Worm (Caenorhabditis elegans): Measurements from ENCODE around the gene sel-15.

ce11 chrIII:724819-725218 lies 28.5 kb upstream of the sel-15 start, which contains the start of gene flp-24:
- TF ChIP-seq elt-3 (tag; optimal IDR thresholded peaks at IDR 0.05) (no peak), lir-3 (tag; optimal IDR thresholded peaks at IDR 0.05; ENCODE audit: poor library complexity) (no peak), pqm-1 (tag; optimal IDR thresholded peaks at IDR 0.05) (no peak), nhr-76 (tag; optimal IDR thresholded peaks at IDR 0.05) (no peak)

Measured in whole organism, L1 larva.